Worm (Caenorhabditis elegans) whole organism, L4 larva: Measurements from ENCODE around the gene spp-22.
A peak's percentile ranks its signal among the peaks of the same experiment; 100 is the strongest.

Source experiments
- D1046.2 ChIP-seq: fragments of 200-800 bp; sonication (Bioruptor generic); IDR thresholded peaks from 2 replicates; pipeline ENCODE4 v1.3.6; 2022; ENCODE audit warnings: missing genetic modification characterization, missing compliant biosample characterization
- F37D6.2 ChIP-seq: sonication (generic microtip); optimal IDR thresholded peaks from 2 replicates; lab custom pipeline; 2016; ENCODE audit warnings: mild to moderate bottlenecking, missing genetic modification characterization, missing compliant biosample characterization
- F44E2.7 ChIP-seq: fragments of 200-800 bp; sonication (Bioruptor generic); IDR thresholded peaks from 2 replicates; pipeline ENCODE4 v2.1.2; 2022; ENCODE audit warnings: missing genetic modification characterization, missing compliant biosample characterization
- F49E8.2 ChIP-seq: sonication (generic microtip); optimal IDR thresholded peaks from 2 replicates; lab custom pipeline; 2016; ENCODE audit warnings: missing compliant biosample characterization, mild to moderate bottlenecking, missing genetic modification characterization, borderline replicate concordance
- T20F7.1 ChIP-seq: fragments of 200-800 bp; sonication (Bioruptor generic); optimal IDR thresholded peaks from 2 replicates; lab custom pipeline; 2018; ENCODE audit warnings: mild to moderate bottlenecking, missing genetic modification characterization, missing compliant biosample characterization
- Y105C5A.15 ChIP-seq: fragments of 200-800 bp; sonication (Bioruptor generic); IDR thresholded peaks from 2 replicates; pipeline ENCODE4 v1.3.6; 2022; ENCODE audit warnings: missing genetic modification characterization, missing compliant biosample characterization
- Y48G9A.11 ChIP-seq: fragments of 200-800 bp; sonication (Bioruptor generic); IDR thresholded peaks from 2 replicates; pipeline ENCODE4 v1.3.6; 2022; ENCODE audit warnings: missing genetic modification reagents, missing genetic modification characterization, missing compliant biosample characterization
- Y75B8A.6 ChIP-seq: fragments of 200-800 bp; sonication (Bioruptor generic); IDR thresholded peaks from 2 replicates; pipeline ENCODE4 v1.3.6; 2022; ENCODE audit warnings: missing genetic modification reagents, missing genetic modification characterization, missing compliant biosample characterization
- ZK546.5 ChIP-seq, 2 experiments: sonication (generic microtip); optimal IDR thresholded peaks; 2 replicates each; lab custom pipeline; 2017; ENCODE audit warnings: missing biosample characterization in 2 of 2, missing genetic modification characterization in 2 of 2
- ceh-32 ChIP-seq: sonication (generic microtip); optimal IDR thresholded peaks from 2 replicates; lab custom pipeline; 2016; ENCODE audit warnings: mild to moderate bottlenecking, missing genetic modification characterization, missing compliant biosample characterization; ENCODE audit not compliant: poor library complexity
- ceh-82 ChIP-seq: sonication (generic microtip); optimal IDR thresholded peaks from 2 replicates; lab custom pipeline; 2017; ENCODE audit warnings: missing biosample characterization, missing genetic modification characterization
- ces-1 ChIP-seq: fragments of 150-350 bp; sonication (generic microtip); optimal IDR thresholded peaks from 4 replicates; lab custom pipeline; 2014; ENCODE audit warnings: missing biosample characterization, missing genetic modification reagents, missing genetic modification characterization
- daf-12 ChIP-seq: fragments of 150-350 bp; optimal IDR thresholded peaks from 2 replicates; lab custom pipeline; 2014; ENCODE audit warnings: missing biosample characterization, missing genetic modification reagents, missing genetic modification characterization
- daf-8 ChIP-seq: fragments of 200-800 bp; sonication (Bioruptor generic); IDR thresholded peaks from 2 replicates; pipeline ENCODE4 v1.3.6; 2022; ENCODE audit warnings: missing genetic modification characterization, missing compliant biosample characterization
- duxl-1 ChIP-seq: sonication (generic microtip); optimal IDR thresholded peaks from 2 replicates; lab custom pipeline; 2016; ENCODE audit warnings: mild to moderate bottlenecking, missing genetic modification characterization, moderate library complexity, missing compliant biosample characterization; ENCODE audit not compliant: poor library complexity
- dve-1 ChIP-seq: sonication (generic microtip); optimal IDR thresholded peaks from 2 replicates; lab custom pipeline; 2017; ENCODE audit warnings: antibody characterized with exemption, mild to moderate bottlenecking, missing genetic modification characterization, missing compliant biosample characterization; ENCODE audit not compliant: insufficient read depth
- fkh-10 ChIP-seq: fragments of 150-350 bp; optimal IDR thresholded peaks from 2 replicates; lab custom pipeline; 2014; ENCODE audit warnings: missing biosample characterization, missing genetic modification reagents, missing genetic modification characterization
- fos-1 ChIP-seq: fragments of 150-350 bp; optimal IDR thresholded peaks from 2 replicates; lab custom pipeline; 2014; ENCODE audit warnings: missing biosample characterization, missing genetic modification characterization
- hif-1 ChIP-seq, 2 experiments: sonication (generic microtip); optimal IDR thresholded peaks; 2 replicates each; lab custom pipeline; 2016 to 2017; ENCODE audit warnings: missing compliant biosample characterization in 2 of 2, missing genetic modification characterization in 2 of 2, missing genetic modification reagents in 2 of 2, missing genotype in 2 of 2, mild to moderate bottlenecking in 1 of 2
- hlh-11 ChIP-seq: fragments of 200-800 bp; sonication (Bioruptor generic); optimal IDR thresholded peaks from 2 replicates; lab custom pipeline; 2018; ENCODE audit warnings: mild to moderate bottlenecking, missing genetic modification characterization, missing compliant biosample characterization
- hlh-30 ChIP-seq: sonication (generic microtip); optimal IDR thresholded peaks from 2 replicates; lab custom pipeline; 2017; ENCODE audit warnings: antibody characterized with exemption, mild to moderate bottlenecking, missing genetic modification characterization, missing compliant biosample characterization; ENCODE audit not compliant: insufficient read depth
- lin-1 ChIP-seq: fragments of 200-800 bp; sonication (Bioruptor generic); IDR thresholded peaks from 2 replicates; pipeline ENCODE4 v1.3.6; 2022; ENCODE audit warnings: missing genetic modification reagents, missing genetic modification characterization, missing compliant biosample characterization
- lin-13 ChIP-seq: fragments of 150-350 bp; optimal IDR thresholded peaks from 2 replicates; lab custom pipeline; 2014; ENCODE audit warnings: missing biosample characterization, missing genetic modification reagents, missing genetic modification characterization
- lin-15B ChIP-seq: fragments of 150-350 bp; sonication (generic microtip); optimal IDR thresholded peaks from 3 replicates; lab custom pipeline; 2014; ENCODE audit warnings: missing biosample characterization, missing genetic modification characterization
- lin-29 ChIP-seq: fragments of 200-800 bp; sonication (Bioruptor generic); IDR thresholded peaks from 2 replicates; pipeline ENCODE4 v1.3.6; 2022; ENCODE audit warnings: missing genetic modification reagents, missing genetic modification characterization, missing compliant biosample characterization
- lin-38 ChIP-seq: fragments of 200-800 bp; sonication (Bioruptor generic); IDR thresholded peaks from 2 replicates; pipeline ENCODE4 v1.3.6; 2022; ENCODE audit warnings: missing genetic modification reagents, missing genetic modification characterization, missing compliant biosample characterization
- lir-3 ChIP-seq: sonication (generic microtip); optimal IDR thresholded peaks from 2 replicates; lab custom pipeline; 2016; ENCODE audit warnings: mild to moderate bottlenecking, missing genetic modification characterization, missing compliant biosample characterization
- madf-5 ChIP-seq, 2 experiments: fragments of 200-800 bp; sonication (Bioruptor generic); IDR thresholded peaks; 2 replicates each; pipeline ENCODE4 v1.3.6; 2022; ENCODE audit warnings: missing compliant biosample characterization in 2 of 2, missing genetic modification characterization in 2 of 2
- mdl-1 ChIP-seq, 2 experiments: fragments of 150-350 bp in 1 of 2; sonication (generic microtip) in 1 of 2; optimal IDR thresholded peaks; 2 replicates each; lab custom pipeline; 2014 to 2017; ENCODE audit warnings: missing biosample characterization in 2 of 2, missing genetic modification characterization in 2 of 2
- mdt-29 ChIP-seq: fragments of 200-800 bp; sonication (Bioruptor generic); IDR thresholded peaks from 2 replicates; pipeline ENCODE4 v1.3.6; 2022; ENCODE audit warnings: missing genetic modification reagents, missing genetic modification characterization, missing compliant biosample characterization
- mep-1 ChIP-seq: fragments of 150-350 bp; sonication (generic microtip); optimal IDR thresholded peaks from 3 replicates; lab custom pipeline; 2014; ENCODE audit warnings: missing biosample characterization, missing genetic modification characterization
- mes-2 ChIP-seq: sonication (generic microtip); optimal IDR thresholded peaks from 2 replicates; lab custom pipeline; 2016; ENCODE audit warnings: missing genotype, mild to moderate bottlenecking, missing genetic modification characterization, missing compliant biosample characterization; ENCODE audit not compliant: poor library complexity, severe bottlenecking
- mxl-3 ChIP-seq: fragments of 200-800 bp; sonication (Bioruptor generic); optimal IDR thresholded peaks from 2 replicates; lab custom pipeline; 2018; ENCODE audit warnings: mild to moderate bottlenecking, missing genetic modification characterization, missing compliant biosample characterization
- nhr-11 ChIP-seq: fragments of 150-350 bp; optimal IDR thresholded peaks from 2 replicates; lab custom pipeline; 2014; ENCODE audit warnings: missing biosample characterization, missing genetic modification characterization
- nhr-237 ChIP-seq: sonication (generic microtip); optimal IDR thresholded peaks from 2 replicates; lab custom pipeline; 2017; ENCODE audit warnings: missing biosample characterization, missing genetic modification characterization
- nhr-25 ChIP-seq: sonication (generic microtip); optimal IDR thresholded peaks from 2 replicates; lab custom pipeline; 2017; ENCODE audit warnings: missing genetic modification characterization, mild to moderate bottlenecking, missing compliant biosample characterization, antibody characterized with exemption, moderate library complexity, borderline replicate concordance; ENCODE audit not compliant: insufficient read depth
- nhr-42 ChIP-seq: fragments of 200-800 bp; sonication (Bioruptor generic); IDR thresholded peaks from 2 replicates; pipeline ENCODE4 v1.3.6; 2022; ENCODE audit warnings: missing genetic modification characterization, missing compliant biosample characterization
- nhr-6 ChIP-seq: fragments of 150-350 bp; optimal IDR thresholded peaks from 2 replicates; lab custom pipeline; 2014; ENCODE audit warnings: missing biosample characterization, missing genetic modification characterization
- nhr-77 ChIP-seq: fragments of 150-350 bp; optimal IDR thresholded peaks from 2 replicates; lab custom pipeline; 2014; ENCODE audit warnings: missing biosample characterization, missing genetic modification characterization
- pha-4 ChIP-seq, 2 experiments: fragments of 150-350 bp in 1 of 2; fragments of 200-800 bp in 1 of 2; sonication (Bioruptor generic) in 1 of 2; IDR thresholded peaks in 1 of 2; optimal IDR thresholded peaks in 1 of 2; 2 replicates each; pipeline versions ENCODE4 v1.3.6 to Lab custom; 2014 to 2022; ENCODE audit warnings: missing genetic modification characterization in 2 of 2, missing genetic modification reagents in 2 of 2, missing biosample characterization in 1 of 2, missing compliant biosample characterization in 1 of 2
- set-16 ChIP-seq: fragments of 200-800 bp; sonication (Bioruptor generic); IDR thresholded peaks from 2 replicates; pipeline ENCODE4 v1.3.6; 2022; ENCODE audit warnings: missing genetic modification reagents, missing genetic modification characterization, missing compliant biosample characterization
- skn-1 ChIP-seq: fragments of 150-350 bp; optimal IDR thresholded peaks from 2 replicates; lab custom pipeline; 2014; ENCODE audit warnings: missing biosample characterization, missing genetic modification characterization
- snpc-4 ChIP-seq: fragments of 150-350 bp; optimal IDR thresholded peaks from 2 replicates; lab custom pipeline; 2014; ENCODE audit warnings: missing biosample characterization, missing genetic modification characterization
- spr-3 ChIP-seq: fragments of 200-800 bp; sonication (Bioruptor generic); optimal IDR thresholded peaks from 2 replicates; lab custom pipeline; 2018; ENCODE audit warnings: mild to moderate bottlenecking, missing genetic modification characterization, missing compliant biosample characterization
- tra-1 ChIP-seq: fragments of 200-800 bp; sonication (Bioruptor generic); IDR thresholded peaks from 2 replicates; pipeline ENCODE4 v1.3.6; 2022; ENCODE audit warnings: missing genetic modification reagents, missing genetic modification characterization, missing compliant biosample characterization
- unc-62 ChIP-seq, 3 experiments: fragments of 150-350 bp in 1 of 3; sonication (generic microtip); optimal IDR thresholded peaks in 2 of 3; peaks in 1 of 3; 1 replicate in 1 of 3; 2 replicates in 2 of 3; lab custom pipeline; 2014 to 2017; ENCODE audit warnings: missing biosample characterization in 3 of 3, missing genetic modification characterization in 3 of 3, missing genetic modification reagents in 3 of 3, missing genotype in 1 of 3
- zag-1 ChIP-seq: fragments of 150-350 bp; optimal IDR thresholded peaks from 2 replicates; lab custom pipeline; 2014; ENCODE audit warnings: missing biosample characterization, missing genetic modification characterization
- zfp-2 ChIP-seq: sonication (generic microtip); optimal IDR thresholded peaks from 2 replicates; lab custom pipeline; 2016; ENCODE audit warnings: mild to moderate bottlenecking, missing genetic modification characterization, missing compliant biosample characterization
- zfp-3 ChIP-seq: fragments of 200-800 bp; sonication (Bioruptor generic); conservative IDR thresholded peaks from 2 replicates; pipeline ENCODE4 v1.3.6; 2022; ENCODE audit warnings: missing genetic modification reagents, missing genetic modification characterization, missing compliant biosample characterization

Gene spp-22

ce11 chrX:7242119-7242518, 30.6 kb downstream of the spp-22 start (continued):
- TF ChIP-seq zfp-3 (GFP tag; lab: Robert Waterston, UW) (no peak), lin-13 (GFP tag; lab: Kevin White, UChicago) (no peak), spr-3 (GFP tag; lab: Kevin White, UChicago) (no peak), nhr-42 (GFP tag; lab: Robert Waterston, UW) (no peak), ZK546.5 (tag; optimal IDR thresholded peaks at IDR 0.05; lab: Kevin White, UChicago) (no peak), mxl-3 (GFP tag; lab: Kevin White, UChicago) (no peak), Y48G9A.11 (no peak), ceh-32 (tag; lab: Kevin White, UChicago) (no peak), nhr-25 (no peak), pha-4 (GFP tag; IDR thresholded peaks at IDR 0.05; lab: Robert Waterston, UW) (no peak), pha-4 (tag; optimal IDR thresholded peaks at IDR 0.05; lab: Kevin White, UChicago) (no peak), ces-1 (GFP tag; lab: Kevin White, UChicago) (no peak), F49E8.2 (tag; lab: Kevin White, UChicago) (no peak), Y105C5A.15 (GFP tag; lab: Robert Waterston, UW) (no peak), mdt-29 (GFP tag; lab: Robert Waterston, UW) (no peak), mep-1 (no peak), ceh-82 (tag; lab: Kevin White, UChicago) (no peak), nhr-11 (no peak), zag-1 (tag; lab: Kevin White, UChicago) (no peak), duxl-1 (tag; lab: Kevin White, UChicago) (no peak), hlh-30 (tag; lab: Kevin White, UChicago) (peak; percentile 29), mdl-1 (tag; optimal IDR thresholded peaks at IDR 0.05; lab: Kevin White, UChicago) (peak in 1 of 2 experiments; percentile 0), lin-1 (GFP tag; lab: Robert Waterston, UW) (no peak), daf-8 (GFP tag; lab: Robert Waterston, UW) (no peak), T20F7.1 (GFP tag; lab: Kevin White, UChicago) (peak; percentile 12), lir-3 (no peak), lin-38 (GFP tag; lab: Robert Waterston, UW) (no peak), F37D6.2 (tag; lab: Kevin White, UChicago) (no peak), dve-1 (tag; lab: Kevin White, UChicago) (peak; percentile 12), set-16 (GFP tag; lab: Robert Waterston, UW) (no peak), Y75B8A.6 (no peak), hlh-11 (tag; lab: Kevin White, UChicago) (no peak), fos-1 (tag; lab: Kevin White, UChicago) (no peak)

DNA sequence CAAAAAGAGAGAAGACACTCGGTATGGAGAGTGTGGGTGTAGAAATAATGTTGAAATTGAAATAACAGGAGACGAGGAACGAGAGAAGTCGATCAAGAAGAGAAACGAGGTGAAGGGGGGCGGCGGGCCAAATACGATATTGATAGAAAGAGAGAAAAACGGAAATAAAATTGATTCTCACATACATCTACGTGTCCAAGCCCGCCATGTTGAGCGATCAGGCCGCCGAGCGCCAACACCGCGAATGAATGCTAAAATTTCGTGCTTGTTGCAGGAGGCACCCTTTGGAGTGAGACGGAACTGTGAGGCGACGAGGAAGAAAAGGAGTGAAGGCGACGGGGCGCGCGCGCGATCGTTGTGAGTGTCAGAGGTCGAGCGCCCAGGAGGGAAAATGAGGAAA, 31.4 kb downstream of the spp-22 start, which contains the start of gene F46H5.7:
TSS of gene F46H5.7 (minus strand) at position 106 of the 400 bp plus-strand sequence.
- no peak for TF ChIP-seq Y105C5A.15 (GFP tag; lab: Robert Waterston, UW)
- no peak for TF ChIP-seq daf-12 (tag; lab: Kevin White, UChicago)
- no peak for TF ChIP-seq nhr-77 (tag; lab: Kevin White, UChicago)
- no peak for TF ChIP-seq skn-1 (tag; lab: Kevin White, UChicago)
- no peak for TF ChIP-seq nhr-6 (tag; lab: Kevin White, UChicago)
- no peak for TF ChIP-seq madf-5 (GFP tag; IDR thresholded peaks at IDR 0.05; lab: Robert Waterston, UW)
- TF ChIP-seq F44E2.7 = no peak
- no peak for TF ChIP-seq zfp-3 (GFP tag; lab: Robert Waterston, UW)
- no peak for TF ChIP-seq fkh-10
- TF ChIP-seq ceh-32 (tag; lab: Kevin White, UChicago) = no peak
- no peak for TF ChIP-seq Y48G9A.11
- TF ChIP-seq lin-15B (tag; lab: Kevin White, UChicago) = no peak
- no peak for TF ChIP-seq nhr-237 (tag; lab: Kevin White, UChicago)
- no peak for TF ChIP-seq mes-2 (tag; lab: Kevin White, UChicago)
- no peak for TF ChIP-seq D1046.2
- no peak for TF ChIP-seq lin-29 (GFP tag; lab: Robert Waterston, UW)
- no peak for TF ChIP-seq hlh-30 (tag; lab: Kevin White, UChicago)
- TF ChIP-seq mdl-1 (tag; optimal IDR thresholded peaks at IDR 0.05; lab: Kevin White, UChicago) = no peak
- TF ChIP-seq unc-62 (GFP tag; optimal IDR thresholded peaks at IDR 0.05 in 1 of 2; lab: Kevin White, UChicago) = no peak
- TF ChIP-seq unc-62 (tag; optimal IDR thresholded peaks at IDR 0.05; lab: Kevin White, UChicago) = no peak
- TF ChIP-seq zfp-2 = no peak
- no peak for TF ChIP-seq tra-1 (GFP tag; lab: Robert Waterston, UW)
- TF ChIP-seq hif-1 (tag; optimal IDR thresholded peaks at IDR 0.05; lab: Kevin White, UChicago) = no peak
- no peak for TF ChIP-seq ces-1 (GFP tag; lab: Kevin White, UChicago)
- TF ChIP-seq snpc-4 (tag; lab: Kevin White, UChicago) = no peak
